Worm (Caenorhabditis elegans) whole organism, mixed stage, embryonic: ENCODE measurements around the gene C35D10.6.

Experiments used
- M03D4.4 ChIP-seq: sonication (generic microtip); optimal IDR thresholded peaks from 2 replicates; lab custom pipeline; 2017; ENCODE audit warnings: mild to moderate bottlenecking, missing genetic modification characterization, missing compliant biosample characterization
- bed-3 ChIP-seq: fragments of 200-800 bp; sonication (Bioruptor generic); optimal IDR thresholded peaks from 3 replicates; lab custom pipeline; 2018; ENCODE audit warnings: mild to moderate bottlenecking, missing genetic modification characterization, moderate library complexity, missing compliant biosample characterization
- blmp-1 ChIP-seq: fragments of 150-350 bp; optimal IDR thresholded peaks from 2 replicates; lab custom pipeline; 2014; ENCODE audit warnings: missing biosample characterization, missing genetic modification characterization
- ceh-39 ChIP-seq: fragments of 150-350 bp; optimal IDR thresholded peaks from 2 replicates; lab custom pipeline; 2014; ENCODE audit warnings: missing biosample characterization, missing genetic modification characterization
- ceh-43 ChIP-seq: fragments of 200-800 bp; sonication (Bioruptor generic); optimal IDR thresholded peaks from 2 replicates; lab custom pipeline; 2018; ENCODE audit warnings: mild to moderate bottlenecking, missing genetic modification characterization, moderate library complexity, missing compliant biosample characterization
- ceh-83 ChIP-seq: fragments of 200-800 bp; sonication (Bioruptor generic); optimal IDR thresholded peaks from 2 replicates; lab custom pipeline; 2018; ENCODE audit warnings: mild to moderate bottlenecking, missing genetic modification characterization, missing compliant biosample characterization
- ces-1 ChIP-seq: fragments of 150-350 bp; optimal IDR thresholded peaks from 2 replicates; lab custom pipeline; 2014; ENCODE audit warnings: missing biosample characterization, missing genetic modification reagents, missing genetic modification characterization
- cnd-1 ChIP-seq: fragments of 200-800 bp; sonication (Bioruptor generic); optimal IDR thresholded peaks from 2 replicates; lab custom pipeline; 2018; ENCODE audit warnings: mild to moderate bottlenecking, missing genetic modification characterization, missing compliant biosample characterization
- drap-1 ChIP-seq: fragments of 200-800 bp; sonication (Bioruptor generic); optimal IDR thresholded peaks from 3 replicates; lab custom pipeline; 2018; ENCODE audit warnings: mild to moderate bottlenecking, missing genetic modification characterization, missing compliant biosample characterization
- elt-1 ChIP-seq: sonication (generic microtip); optimal IDR thresholded peaks from 2 replicates; lab custom pipeline; 2017; ENCODE audit warnings: missing genetic modification characterization, mild to moderate bottlenecking, missing compliant biosample characterization, antibody characterized with exemption, moderate library complexity, borderline replicate concordance; ENCODE audit not compliant: insufficient read depth
- elt-3 ChIP-seq: fragments of 150-350 bp; optimal IDR thresholded peaks from 2 replicates; lab custom pipeline; 2014; ENCODE audit warnings: missing biosample characterization, missing genetic modification characterization
- flh-1 ChIP-seq: fragments of 200-800 bp; sonication (Bioruptor generic); optimal IDR thresholded peaks from 2 replicates; lab custom pipeline; 2018; ENCODE audit warnings: mild to moderate bottlenecking, missing genetic modification characterization, moderate library complexity, missing compliant biosample characterization
- ham-2 ChIP-seq: fragments of 200-800 bp; sonication (Bioruptor generic); optimal IDR thresholded peaks from 2 replicates; lab custom pipeline; 2018; ENCODE audit warnings: mild to moderate bottlenecking, missing genetic modification characterization, missing compliant biosample characterization
- hlh-1 ChIP-seq: fragments of 150-350 bp; optimal IDR thresholded peaks from 2 replicates; lab custom pipeline; 2014; ENCODE audit warnings: missing biosample characterization, missing genetic modification reagents, missing genetic modification characterization
- lin-13 ChIP-seq: fragments of 150-350 bp; optimal IDR thresholded peaks from 2 replicates; lab custom pipeline; 2014; ENCODE audit warnings: missing biosample characterization, missing genetic modification characterization
- lin-32 ChIP-seq: fragments of 200-800 bp; sonication (Bioruptor generic); optimal IDR thresholded peaks from 2 replicates; lab custom pipeline; 2018; ENCODE audit warnings: mild to moderate bottlenecking, missing genetic modification characterization, missing compliant biosample characterization
- lsy-2 ChIP-seq: fragments of 150-350 bp; optimal IDR thresholded peaks from 2 replicates; lab custom pipeline; 2014; ENCODE audit warnings: missing biosample characterization, missing genetic modification characterization
- mab-5 ChIP-seq: fragments of 150-350 bp; optimal IDR thresholded peaks from 2 replicates; lab custom pipeline; 2014; ENCODE audit warnings: missing biosample characterization, missing genetic modification characterization
- mep-1 ChIP-seq: fragments of 150-350 bp; optimal IDR thresholded peaks from 2 replicates; lab custom pipeline; 2017; ENCODE audit warnings: missing biosample characterization, missing genetic modification reagents, missing genetic modification characterization, inconsistent platforms
- mls-2 ChIP-seq: sonication (generic microtip); optimal IDR thresholded peaks from 2 replicates; lab custom pipeline; 2016; ENCODE audit warnings: mild to moderate bottlenecking, missing genetic modification characterization, moderate library complexity, missing compliant biosample characterization
- nhr-12 ChIP-seq: fragments of 150-350 bp; optimal IDR thresholded peaks from 2 replicates; lab custom pipeline; 2014; ENCODE audit warnings: missing biosample characterization, missing genetic modification characterization
- nhr-2 ChIP-seq: fragments of 150-350 bp; optimal IDR thresholded peaks from 2 replicates; lab custom pipeline; 2014; ENCODE audit warnings: missing biosample characterization, missing genetic modification characterization
- nhr-237 ChIP-seq: fragments of 150-350 bp; optimal IDR thresholded peaks from 2 replicates; lab custom pipeline; 2014; ENCODE audit warnings: missing biosample characterization, missing genetic modification characterization
- nhr-28 ChIP-seq: fragments of 150-350 bp; optimal IDR thresholded peaks from 2 replicates; lab custom pipeline; 2014; ENCODE audit warnings: missing biosample characterization, missing genetic modification characterization
- nhr-76 ChIP-seq: sonication (generic microtip); optimal IDR thresholded peaks from 2 replicates; lab custom pipeline; 2017; ENCODE audit warnings: missing biosample characterization, missing genetic modification characterization
- pha-4 ChIP-seq: fragments of 150-350 bp; optimal IDR thresholded peaks from 2 replicates; lab custom pipeline; 2018; ENCODE audit warnings: missing biosample characterization, missing genetic modification reagents, missing genetic modification characterization
- sem-2 ChIP-seq: fragments of 200-800 bp; sonication (Bioruptor generic); optimal IDR thresholded peaks from 2 replicates; lab custom pipeline; 2018; ENCODE audit warnings: mild to moderate bottlenecking, missing genetic modification characterization, missing compliant biosample characterization
- snpc-4 ChIP-seq: fragments of 150-350 bp; optimal IDR thresholded peaks from 2 replicates; lab custom pipeline; 2014; ENCODE audit warnings: missing biosample characterization, missing genetic modification characterization
- sptf-1 ChIP-seq: sonication (generic microtip); optimal IDR thresholded peaks from 2 replicates; lab custom pipeline; 2017; ENCODE audit warnings: mild to moderate bottlenecking, missing genetic modification characterization, moderate library complexity, missing compliant biosample characterization
- tbx-8 ChIP-seq: fragments of 200-800 bp; sonication (Bioruptor generic); optimal IDR thresholded peaks from 2 replicates; lab custom pipeline; 2018; ENCODE audit warnings: mild to moderate bottlenecking, missing genetic modification characterization, moderate library complexity, missing compliant biosample characterization
- unc-120 ChIP-seq: sonication (generic microtip); optimal IDR thresholded peaks from 2 replicates; lab custom pipeline; 2017; ENCODE audit warnings: missing genetic modification characterization, missing compliant biosample characterization; ENCODE audit not compliant: poor library complexity, severe bottlenecking
- unc-39 ChIP-seq: fragments of 150-350 bp; optimal IDR thresholded peaks from 2 replicates; lab custom pipeline; 2014; ENCODE audit warnings: missing biosample characterization, missing genetic modification characterization
- unc-62 ChIP-seq: fragments of 150-350 bp; optimal IDR thresholded peaks from 2 replicates; lab custom pipeline; 2014; ENCODE audit warnings: missing biosample characterization, missing genetic modification reagents, missing genetic modification characterization
- zip-8 ChIP-seq: fragments of 150-350 bp; optimal IDR thresholded peaks from 2 replicates; lab custom pipeline; 2014; ENCODE audit warnings: missing biosample characterization, missing genetic modification characterization
- ztf-11 ChIP-seq: fragments of 150-350 bp; optimal IDR thresholded peaks from 2 replicates; lab custom pipeline; 2014; ENCODE audit warnings: missing biosample characterization, missing genetic modification characterization

Gene C35D10.6

DNA sequence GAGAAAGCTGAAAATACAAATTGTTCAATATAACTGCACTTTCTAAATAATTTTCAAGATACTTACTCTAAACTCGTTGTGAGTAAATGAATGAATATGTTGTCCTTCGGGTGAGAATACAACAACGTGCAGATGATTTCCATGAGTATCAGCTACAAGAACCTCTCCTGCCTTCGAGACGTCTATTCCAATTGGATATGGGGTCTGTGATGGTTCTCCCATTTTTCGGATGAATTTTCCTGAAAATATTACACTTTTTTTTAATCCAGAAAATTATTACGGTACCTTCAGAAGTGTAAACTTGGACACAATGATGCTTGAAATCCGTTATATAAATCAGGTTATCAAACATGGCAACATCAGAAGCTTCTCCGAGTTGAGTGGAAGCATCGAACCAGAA, 36.2 kb downstream of the C35D10.6 start:
- TF ChIP-seq elt-3: no peak
- TF ChIP-seq ceh-83 (GFP tag; lab: Kevin White, UChicago): no peak
- no peak for TF ChIP-seq unc-62 (GFP tag; lab: Kevin White, UChicago)

DNA sequence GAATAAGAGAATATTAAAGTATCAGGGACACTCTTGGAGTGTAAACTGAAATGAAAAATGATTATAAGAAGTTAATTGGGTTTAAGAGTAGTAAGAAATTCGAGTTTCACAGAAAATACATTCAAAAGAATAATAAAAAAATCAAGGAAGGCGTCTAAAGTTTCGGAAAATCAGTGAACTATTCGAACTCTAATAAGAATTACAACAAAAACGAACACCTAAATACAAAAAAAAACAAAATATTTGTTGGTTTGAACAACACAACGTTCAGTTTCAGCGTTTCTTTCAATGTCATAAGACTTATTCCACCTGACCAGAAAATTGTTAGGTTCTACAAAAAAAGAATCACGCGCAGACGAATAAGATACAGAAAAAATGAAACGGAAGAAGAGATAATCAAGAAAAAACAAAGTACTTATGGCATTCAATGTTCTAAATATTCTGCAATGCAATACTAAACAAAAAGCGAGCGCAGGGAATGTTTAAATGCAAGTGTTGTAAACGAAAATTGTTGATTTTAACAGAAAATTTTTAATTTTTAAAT, 40.0 kb downstream of the C35D10.6 start, which contains the start of gene nhl-2:
Gene nhl-2 (minus strand): TSS at position 51 of the 544 bp plus-strand sequence.
- TF ChIP-seq elt-1 (tag; lab: Kevin White, UChicago): no peak
- TF ChIP-seq bed-3 (GFP tag; lab: Kevin White, UChicago): no peak
- no peak for TF ChIP-seq flh-1 (GFP tag; lab: Kevin White, UChicago)
- TF ChIP-seq ceh-43 (GFP tag; lab: Kevin White, UChicago): no peak
- TF ChIP-seq blmp-1 (tag; lab: Kevin White, UChicago): no peak
- TF ChIP-seq ham-2 (GFP tag; lab: Kevin White, UChicago): no peak
- no peak for TF ChIP-seq lin-13 (tag; lab: Kevin White, UChicago)
- no peak for TF ChIP-seq ceh-39
- TF ChIP-seq unc-39: no peak
- no peak for TF ChIP-seq ces-1 (GFP tag; lab: Kevin White, UChicago)
- no peak for TF ChIP-seq lsy-2
- TF ChIP-seq, all 35 proteins: peak for 0

DNA sequence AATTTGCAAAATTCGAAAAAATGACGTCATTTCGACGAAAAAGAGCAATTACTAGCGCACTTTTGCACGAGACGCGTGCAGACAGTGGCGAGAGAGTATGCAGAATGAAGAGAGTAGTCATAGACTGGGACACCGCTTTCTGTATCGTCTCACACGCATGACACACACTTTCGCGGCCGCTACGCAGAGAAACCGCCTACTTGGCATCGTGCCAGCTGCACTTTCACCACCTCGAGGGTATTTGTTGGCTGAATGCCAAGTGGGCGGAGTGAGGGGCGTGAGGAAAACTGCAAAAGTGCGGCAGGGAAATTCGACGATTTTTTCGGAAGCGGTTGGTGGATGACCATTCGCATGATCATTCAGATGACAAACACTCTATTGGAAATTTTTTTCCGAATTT, 40.6 kb downstream of the C35D10.6 start:
- TF ChIP-seq unc-39 (peak; percentile 47), cnd-1 (peak; percentile 86), elt-1 (tag; lab: Kevin White, UChicago) (no peak), nhr-237 (tag; lab: Kevin White, UChicago) (peak; percentile 97), hlh-1 (tag; lab: Kevin White, UChicago) (peak; percentile 84), sem-2 (GFP tag; lab: Kevin White, UChicago) (no peak), elt-3 (peak; percentile 69), mab-5 (tag; lab: Kevin White, UChicago) (peak; percentile 61), ceh-39 (peak; percentile 85), bed-3 (GFP tag; lab: Kevin White, UChicago) (no peak), ztf-11 (tag; lab: Kevin White, UChicago) (peak; percentile 91), unc-62 (GFP tag; lab: Kevin White, UChicago) (peak; percentile 95), ceh-43 (GFP tag; lab: Kevin White, UChicago) (peak; percentile 52), snpc-4 (tag; lab: Kevin White, UChicago) (no peak), drap-1 (GFP tag; lab: Kevin White, UChicago) (peak; percentile 84), lsy-2 (peak; percentile 88), ces-1 (GFP tag; lab: Kevin White, UChicago) (peak; percentile 84), ham-2 (GFP tag; lab: Kevin White, UChicago) (peak; percentile 92), tbx-8 (GFP tag; lab: Kevin White, UChicago) (peak; percentile 41), M03D4.4 (tag; lab: Kevin White, UChicago) (peak; percentile 86), unc-120 (tag; lab: Kevin White, UChicago) (peak; percentile 89), blmp-1 (tag; lab: Kevin White, UChicago) (peak; percentile 89), nhr-76 (tag; lab: Kevin White, UChicago) (peak; percentile 29), zip-8 (tag; lab: Kevin White, UChicago) (peak; percentile 42), lin-32 (GFP tag; lab: Kevin White, UChicago) (peak; percentile 30), sptf-1 (tag; lab: Kevin White, UChicago) (peak; percentile 88), flh-1 (GFP tag; lab: Kevin White, UChicago) (no peak), pha-4 (tag; lab: Kevin White, UChicago) (peak; percentile 98), nhr-12 (tag; lab: Kevin White, UChicago) (peak; percentile 72), lin-13 (tag; lab: Kevin White, UChicago) (peak; percentile 91), mep-1 (peak; percentile 96), ceh-83 (GFP tag; lab: Kevin White, UChicago) (no peak), nhr-28 (tag; lab: Kevin White, UChicago) (no peak), nhr-2 (tag; lab: Kevin White, UChicago) (peak; percentile 50), mls-2 (peak; percentile 83)
